Worm (Caenorhabditis elegans): ENCODE measurements around the gene srh-104.

Gene srh-104

ce11 chrV:16235647-16236046 is 8.3 kb downstream of the srh-104 start, which contains the start of gene srh-98:
Gene srh-98, minus strand, starts transcription at chrV:16235747.
- no peak for TF ChIP-seq pha-2 (tag; optimal IDR thresholded peaks at IDR 0.05)
- TF ChIP-seq ttx-3 (tag; optimal IDR thresholded peaks at IDR 0.05) = no peak
- no peak for TF ChIP-seq fax-1 (tag; optimal IDR thresholded peaks at IDR 0.05)
- TF ChIP-seq ztf-16 (tag; optimal IDR thresholded peaks at IDR 0.05) = no peak
- no peak for TF ChIP-seq pha-4 (tag; optimal IDR thresholded peaks at IDR 0.05)

DNA sequence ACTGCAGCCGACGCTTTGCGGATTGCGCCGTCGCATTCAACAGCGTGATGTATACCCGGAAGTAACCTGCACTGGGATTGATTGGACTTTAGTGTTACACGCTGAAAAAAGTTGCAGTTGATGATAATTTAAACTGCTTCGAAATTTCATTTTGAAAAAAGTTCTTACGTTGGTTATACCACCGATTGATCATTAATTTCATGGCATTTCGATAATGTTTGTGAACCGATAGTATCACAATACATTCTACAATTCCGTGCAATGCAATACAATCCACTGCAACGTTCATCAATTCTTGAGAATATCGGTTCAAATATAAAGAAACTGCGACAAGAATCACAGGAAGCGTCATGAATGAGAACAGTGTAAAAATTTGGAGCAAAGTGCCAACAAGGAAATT is 8.8 kb downstream of the srh-104 start, which contains the start of gene F21H7.3:
TSS of gene F21H7.3 (minus strand) at position 101 of the 400 bp plus-strand sequence.
- TF ChIP-seq dve-1 (tag; optimal IDR thresholded peaks at IDR 0.05) (no peak), fax-1 (tag; optimal IDR thresholded peaks at IDR 0.05) (no peak), pros-1 (tag; optimal IDR thresholded peaks at IDR 0.05) (no peak), ceh-45 (GFP tag; IDR thresholded peaks at IDR 0.05) (no peak), Y22D7AL.16 (tag; optimal IDR thresholded peaks at IDR 0.05) (no peak), sdc-2 (tag; optimal IDR thresholded peaks at IDR 0.05) (no peak), ceh-19 (GFP tag; optimal IDR thresholded peaks at IDR 0.05) (no peak), syd-9 (tag; optimal IDR thresholded peaks at IDR 0.05) (no peak), ceh-14 (tag; optimal IDR thresholded peaks at IDR 0.05) (no peak), dmd-4 (tag; optimal IDR thresholded peaks at IDR 0.05; ENCODE audit: borderline replicate concordance) (no peak), lin-11 (tag; optimal IDR thresholded peaks at IDR 0.05) (no peak)

- no peak for TF ChIP-seq C38D4.7 (GFP tag; optimal IDR thresholded peaks at IDR 0.05)
- TF ChIP-seq hlh-30 (tag; optimal IDR thresholded peaks at IDR 0.05; ENCODE audit: insufficient read depth) = no peak
- no peak for TF ChIP-seq ets-4 (tag; optimal IDR thresholded peaks at IDR 0.05)
- no peak for TF ChIP-seq unc-55 (GFP tag; optimal IDR thresholded peaks at IDR 0.05)
- no peak for TF ChIP-seq mec-3 (tag; optimal IDR thresholded peaks at IDR 0.05; ENCODE audit: borderline replicate concordance)
- no peak for TF ChIP-seq ceh-34 (tag; optimal IDR thresholded peaks at IDR 0.05)
- no peak for TF ChIP-seq fkh-6 (tag; optimal IDR thresholded peaks at IDR 0.05)
- no peak for TF ChIP-seq pha-2 (tag; optimal IDR thresholded peaks at IDR 0.05)
- no peak for TF ChIP-seq K09A11.1 (tag; optimal IDR thresholded peaks at IDR 0.05; ENCODE audit: insufficient read depth)
- no peak for TF ChIP-seq ceh-31 (tag; optimal IDR thresholded peaks at IDR 0.05)
- TF ChIP-seq pax-1 (tag; optimal IDR thresholded peaks at IDR 0.05) = no peak
- no peak for TF ChIP-seq nhr-232 (tag; optimal IDR thresholded peaks at IDR 0.05)
- no peak for TF ChIP-seq ceh-18 (tag; optimal IDR thresholded peaks at IDR 0.05)
- TF ChIP-seq ref-2 (tag; optimal IDR thresholded peaks at IDR 0.05) = no peak
- TF ChIP-seq hlh-15 (tag; optimal IDR thresholded peaks at IDR 0.05) = no peak
- no peak for TF ChIP-seq nhr-11 (tag; optimal IDR thresholded peaks at IDR 0.05)
- TF ChIP-seq unc-3 (GFP tag; conservative IDR thresholded peaks at IDR 0.05) = no peak
- TF ChIP-seq unc-3 (tag; optimal IDR thresholded peaks at IDR 0.05) = no peak
- TF ChIP-seq ceh-45 (GFP tag; IDR thresholded peaks at IDR 0.05) = no peak
- no peak for TF ChIP-seq ahr-1 (tag; optimal IDR thresholded peaks at IDR 0.05)
- no peak for TF ChIP-seq hlh-13 (GFP tag; optimal IDR thresholded peaks at IDR 0.05)
Measured at ce11 chrV:16233624-16234023, 10.4 kb downstream of the srh-104 start, which contains the start of gene clec-233. Gene clec-233, plus strand, starts transcription at chrV:16233924.

ce11 chrV:16232180-16232579 is 11.8 kb downstream of the srh-104 start, which contains the start of gene gst-22:
Gene gst-22, minus strand, starts transcription at chrV:16232282.
- no peak for TF ChIP-seq eyg-1 (tag; optimal IDR thresholded peaks at IDR 0.05)
- TF ChIP-seq elt-2 (tag; optimal IDR thresholded peaks at IDR 0.05) = peak; percentile 86

DNA sequence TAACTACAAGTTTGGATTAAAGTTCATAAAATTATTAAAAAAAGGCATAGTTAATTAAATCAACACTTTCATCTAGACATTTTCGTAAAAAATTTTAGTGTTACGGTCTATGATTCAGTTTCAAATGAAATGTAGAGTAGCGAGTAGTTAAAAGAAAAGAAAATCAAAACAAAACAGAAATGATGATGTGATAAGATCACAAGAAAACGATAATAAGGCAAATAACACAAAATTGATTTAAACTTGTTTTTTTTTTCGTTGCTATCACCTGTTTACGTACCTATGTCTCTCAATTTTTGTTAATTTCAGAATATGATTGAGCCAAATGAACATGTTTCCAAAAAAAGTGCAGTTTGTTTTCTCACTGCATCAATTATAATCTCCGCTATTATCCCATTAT is 14.1 kb downstream of the srh-104 start, which contains the start of the genes F21H7.2 and F21H7.12:
TSS of gene F21H7.2 (minus strand) at position 101 of the 400 bp plus-strand sequence.
TSS of gene F21H7.12 (plus strand) at position 270 of the 400 bp plus-strand sequence.
- no peak for TF ChIP-seq ttx-3 (tag; optimal IDR thresholded peaks at IDR 0.05)
- TF ChIP-seq lin-11 (tag; optimal IDR thresholded peaks at IDR 0.05) = no peak
- no peak for TF ChIP-seq nhr-232 (tag; optimal IDR thresholded peaks at IDR 0.05)
- TF ChIP-seq pqm-1 (tag; optimal IDR thresholded peaks at IDR 0.05) = no peak
- TF ChIP-seq hlh-30 (tag; optimal IDR thresholded peaks at IDR 0.05; ENCODE audit: insufficient read depth) = no peak
- TF ChIP-seq ceh-22 (tag; optimal IDR thresholded peaks at IDR 0.05) = no peak
- no peak for TF ChIP-seq npax-4 (tag; optimal IDR thresholded peaks at IDR 0.05)
- TF ChIP-seq unc-86 (tag; optimal IDR thresholded peaks at IDR 0.05) = no peak
- TF ChIP-seq ceh-9 (tag; optimal IDR thresholded peaks at IDR 0.05) = no peak
- TF ChIP-seq ceh-6 (GFP tag; optimal IDR thresholded peaks at IDR 0.05) = no peak
- TF ChIP-seq hlh-8 (tag; optimal IDR thresholded peaks at IDR 0.05) = no peak
- no peak for TF ChIP-seq unc-3 (GFP tag; conservative IDR thresholded peaks at IDR 0.05)
- TF ChIP-seq unc-3 (tag; optimal IDR thresholded peaks at IDR 0.05) = no peak
- no peak for TF ChIP-seq pag-3 (tag; optimal IDR thresholded peaks at IDR 0.05; ENCODE audit: borderline replicate concordance)
- TF ChIP-seq Y22D7AL.16 (tag; optimal IDR thresholded peaks at IDR 0.05) = no peak
